Worm (Caenorhabditis elegans): Measurements from ENCODE around the gene F34H10.5.

ce11 chrX:9637137-9637536, 1.7 kb downstream of the F34H10.5 start:
- TF ChIP-seq ahr-1 (tag; optimal IDR thresholded peaks at IDR 0.05) (no peak), madf-2 (tag; optimal IDR thresholded peaks at IDR 0.05) (no peak), unc-86 (tag; optimal IDR thresholded peaks at IDR 0.05) (no peak), ceh-24 (tag; optimal IDR thresholded peaks at IDR 0.05) (no peak), unc-55 (GFP tag; optimal IDR thresholded peaks at IDR 0.05) (no peak), hlh-30 (tag; optimal IDR thresholded peaks at IDR 0.05; ENCODE audit: insufficient read depth) (no peak), pros-1 (tag; optimal IDR thresholded peaks at IDR 0.05) (no peak)

All from whole organism, late embryonic.